Worm (Caenorhabditis elegans) whole organism, L2 larva: ENCODE data around the gene R04B5.6.

Experiments used
- ceh-82 ChIP-seq: fragments of 150-350 bp; optimal IDR thresholded peaks from 2 replicates; lab custom pipeline; 2014; ENCODE audit warnings: missing biosample characterization, missing genetic modification characterization
- nhr-12 ChIP-seq: fragments of 150-350 bp; optimal IDR thresholded peaks from 2 replicates; lab custom pipeline; 2014; ENCODE audit warnings: missing biosample characterization, missing genetic modification characterization
- nhr-6 ChIP-seq: fragments of 150-350 bp; optimal IDR thresholded peaks from 2 replicates; lab custom pipeline; 2014; ENCODE audit warnings: missing biosample characterization, missing genetic modification characterization
- snpc-4 ChIP-seq: fragments of 150-350 bp; optimal IDR thresholded peaks from 2 replicates; lab custom pipeline; 2014; ENCODE audit warnings: missing biosample characterization, missing genetic modification characterization

DNA sequence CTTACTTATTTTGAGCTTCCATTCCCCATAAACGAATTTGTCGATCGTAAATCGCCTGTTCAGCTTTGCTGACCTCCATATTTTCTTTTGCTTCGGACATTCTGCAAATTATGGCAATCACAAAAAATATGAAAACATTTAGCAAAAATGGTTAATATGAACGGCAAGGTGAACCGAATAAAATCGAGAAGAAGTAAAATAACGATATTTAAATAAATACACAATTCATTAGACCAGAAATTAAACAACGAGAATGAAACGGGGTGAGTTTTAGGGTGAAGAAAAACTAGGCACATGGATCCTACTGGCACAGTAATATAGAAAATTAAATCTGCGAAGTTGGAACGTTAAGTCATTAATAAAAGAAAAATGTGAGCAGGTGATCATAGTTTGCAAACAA is 45.2 kb downstream of the R04B5.6 start, which contains the start of gene aos-1:
- TF ChIP-seq snpc-4 (tag; lab: Kevin White, UChicago) (no peak), ceh-82 (tag; lab: Kevin White, UChicago) (no peak), nhr-12 (tag; lab: Kevin White, UChicago) (no peak), nhr-6 (tag; lab: Kevin White, UChicago) (no peak)
